Fruit fly (Drosophila melanogaster) whole organism, embryonic: ENCODE data around the gene CG7367.

ENCODE experiments used
- BEAF-32 ChIP-seq: fragments of 200-800 bp; sonication (Bioruptor generic); optimal IDR thresholded peaks from 3 replicates; lab custom pipeline; 2017; ENCODE audit warnings: missing biosample characterization, missing genetic modification characterization, mild to moderate bottlenecking, moderate library complexity, missing genetic modification reagents
- CG10366 ChIP-seq: fragments of 200-800 bp; sonication (Bioruptor generic); IDR thresholded peaks from 2 replicates; pipeline ENCODE4 v1.3.6; 2022; ENCODE audit warnings: missing biosample characterization, missing genetic modification characterization
- CG13424 ChIP-seq: fragments of 200-800 bp; sonication (Bioruptor generic); optimal IDR thresholded peaks from 2 replicates; lab custom pipeline; 2019; ENCODE audit warnings: missing biosample characterization, mild to moderate bottlenecking, missing genetic modification characterization, moderate library complexity
- CG13624 ChIP-seq: fragments of 200-800 bp; sonication (Bioruptor generic); optimal IDR thresholded peaks from 2 replicates; lab custom pipeline; 2016; ENCODE audit warnings: missing biosample characterization, missing genetic modification characterization
- CG14860 ChIP-seq: fragments of 200-800 bp; sonication (Bioruptor generic); IDR thresholded peaks from 3 replicates; pipeline ENCODE4 v1.3.6; 2022; ENCODE audit warnings: missing biosample characterization, missing genetic modification characterization; ENCODE audit not compliant: partially characterized antibody
- CG17328 ChIP-seq: fragments of 200-800 bp; sonication (Bioruptor generic); IDR thresholded peaks from 2 replicates; pipeline ENCODE4 v1.3.6; 2022; ENCODE audit warnings: missing biosample characterization, missing genetic modification characterization
- CG17612 ChIP-seq: fragments of 200-800 bp; sonication (Bioruptor generic); IDR thresholded peaks from 2 replicates; pipeline ENCODE4 v1.3.6; 2022; ENCODE audit warnings: missing biosample characterization, missing genetic modification characterization
- CG2712 ChIP-seq: fragments of 200-800 bp; optimal IDR thresholded peaks from 3 replicates; lab custom pipeline; 2019; ENCODE audit warnings: missing biosample characterization, mild to moderate bottlenecking, missing genetic modification characterization, moderate library complexity
- CG2889 ChIP-seq: fragments of 200-800 bp; sonication (Bioruptor generic); IDR thresholded peaks from 3 replicates; pipeline ENCODE4 v1.3.6; 2022; ENCODE audit warnings: missing biosample characterization, missing genetic modification characterization
- CG3281 ChIP-seq: fragments of 200-800 bp; sonication (Bioruptor generic); optimal IDR thresholded peaks from 3 replicates; lab custom pipeline; 2017; ENCODE audit warnings: missing biosample characterization, mild to moderate bottlenecking, missing genetic modification characterization
- CG3407 ChIP-seq: fragments of 200-800 bp; sonication (Bioruptor generic); optimal IDR thresholded peaks from 2 replicates; lab custom pipeline; 2018; ENCODE audit warnings: missing biosample characterization, mild to moderate bottlenecking, missing genetic modification characterization
- CG3726 ChIP-seq: fragments of 200-800 bp; sonication (Bioruptor generic); IDR thresholded peaks from 3 replicates; pipeline ENCODE4, ENCODE4 v1.3.6; 2022; ENCODE audit warnings: missing biosample characterization, missing genetic modification characterization
- CG5180 ChIP-seq: fragments of 200-800 bp; sonication (Bioruptor generic); optimal IDR thresholded peaks from 3 replicates; lab custom pipeline; 2017; ENCODE audit warnings: missing biosample characterization, missing genetic modification characterization, mild to moderate bottlenecking, moderate library complexity, missing genetic modification reagents
- CG6254 ChIP-seq: fragments of 200-800 bp; sonication (Bioruptor generic); optimal IDR thresholded peaks from 3 replicates; lab custom pipeline; 2017; ENCODE audit warnings: mild to moderate bottlenecking, missing biosample characterization, missing genetic modification reagents, missing genetic modification characterization
- CG6791 ChIP-seq: fragments of 200-800 bp; sonication (Bioruptor generic); IDR thresholded peaks from 3 replicates; pipeline ENCODE4 v1.3.6; 2022; ENCODE audit warnings: missing biosample characterization, missing genetic modification characterization; ENCODE audit not compliant: partially characterized antibody
- CG7556 ChIP-seq: fragments of 200-800 bp; sonication (Bioruptor generic); optimal IDR thresholded peaks from 2 replicates; lab custom pipeline; 2017; ENCODE audit warnings: missing biosample characterization, mild to moderate bottlenecking, missing genetic modification characterization
- CG7839 ChIP-seq: fragments of 200-800 bp; sonication (Bioruptor generic); optimal IDR thresholded peaks from 3 replicates; lab custom pipeline; 2018; ENCODE audit warnings: missing biosample characterization, mild to moderate bottlenecking, missing genetic modification characterization, moderate library complexity
- CG9797 ChIP-seq: fragments of 200-800 bp; sonication (Bioruptor generic); optimal IDR thresholded peaks from 3 replicates; lab custom pipeline; 2018; ENCODE audit warnings: missing biosample characterization, mild to moderate bottlenecking, missing genetic modification characterization
- CG9817 ChIP-seq: fragments of 200-800 bp; sonication (Bioruptor generic); optimal IDR thresholded peaks from 2 replicates; lab custom pipeline; 2018; ENCODE audit warnings: missing biosample characterization, mild to moderate bottlenecking, missing genetic modification characterization, moderate library complexity
- Deaf1 ChIP-seq: fragments of 200-800 bp; optimal IDR thresholded peaks from 3 replicates; lab custom pipeline; 2019; ENCODE audit warnings: missing biosample characterization, mild to moderate bottlenecking, missing genetic modification characterization, moderate library complexity
- Dll ChIP-seq: fragments of 200-800 bp; sonication (Bioruptor generic); IDR thresholded peaks from 4 replicates; pipeline ENCODE4 v1.3.6; 2022; ENCODE audit warnings: missing biosample characterization, missing genetic modification characterization; ENCODE audit not compliant: partially characterized antibody
- Dp ChIP-seq: fragments of 200-800 bp; sonication (Bioruptor generic); optimal IDR thresholded peaks from 2 replicates; lab custom pipeline; 2018; ENCODE audit warnings: missing biosample characterization, mild to moderate bottlenecking, missing genetic modification characterization, moderate library complexity
- Fer1 ChIP-seq: fragments of 200-800 bp; sonication (Bioruptor generic); optimal IDR thresholded peaks from 2 replicates; lab custom pipeline; 2017; ENCODE audit warnings: missing biosample characterization, mild to moderate bottlenecking, missing genetic modification characterization
- HLHmδ ChIP-seq: fragments of 200-800 bp; sonication (Bioruptor generic); optimal IDR thresholded peaks from 2 replicates; lab custom pipeline; 2018; ENCODE audit warnings: missing biosample characterization, mild to moderate bottlenecking, missing genetic modification characterization, moderate library complexity
- Jarid2 ChIP-seq: fragments of 200-800 bp; sonication (Bioruptor generic); optimal IDR thresholded peaks from 3 replicates; lab custom pipeline; 2017; ENCODE audit warnings: mild to moderate bottlenecking, missing biosample characterization, missing genetic modification reagents, missing genetic modification characterization
- Mad ChIP-seq: fragments of 200-800 bp; sonication (Bioruptor generic); optimal IDR thresholded peaks from 2 replicates; lab custom pipeline; 2016; ENCODE audit warnings: missing biosample characterization, missing genetic modification characterization
- Scr ChIP-seq: fragments of 200-800 bp; sonication (Bioruptor generic); IDR thresholded peaks from 2 replicates; pipeline ENCODE4 v1.3.6; 2022; ENCODE audit warnings: missing biosample characterization, missing genetic modification characterization; ENCODE audit not compliant: partially characterized antibody
- Taf1 ChIP-seq: fragments of 200-800 bp; sonication (Bioruptor generic); IDR thresholded peaks from 2 replicates; pipeline ENCODE4 v1.3.6; 2022; ENCODE audit warnings: missing biosample characterization, missing genetic modification characterization
- Xbp1 ChIP-seq: fragments of 200-800 bp; sonication (Bioruptor generic); optimal IDR thresholded peaks from 3 replicates; lab custom pipeline; 2016; ENCODE audit warnings: missing biosample characterization, mild to moderate bottlenecking, missing genetic modification characterization
- amos ChIP-seq: fragments of 200-800 bp; sonication (Bioruptor generic); IDR thresholded peaks from 2 replicates; pipeline ENCODE4 v1.3.6; 2022; ENCODE audit warnings: missing biosample characterization, missing genetic modification characterization; ENCODE audit not compliant: partially characterized antibody
- ap ChIP-seq: fragments of 200-800 bp; sonication (Bioruptor generic); IDR thresholded peaks from 2 replicates; pipeline ENCODE4 v1.3.6; 2022; ENCODE audit warnings: missing biosample characterization, missing genetic modification characterization
- chinmo ChIP-seq: fragments of 200-800 bp; sonication (Bioruptor generic); IDR thresholded peaks from 4 replicates; pipeline ENCODE4 v1.3.6; 2022; ENCODE audit warnings: missing biosample characterization, missing genetic modification characterization; ENCODE audit not compliant: partially characterized antibody
- croc ChIP-seq: fragments of 200-800 bp; sonication (Bioruptor generic); conservative IDR thresholded peaks from 3 replicates; pipeline ENCODE4 v1.3.6; 2022; ENCODE audit warnings: missing biosample characterization, missing genetic modification characterization
- esg ChIP-seq: fragments of 200-800 bp; sonication (Bioruptor generic); conservative IDR thresholded peaks from 2 replicates; pipeline ENCODE4 v1.3.6; 2022; ENCODE audit warnings: missing biosample characterization, missing genetic modification characterization
- ewg ChIP-seq: fragments of 200-800 bp; sonication (Bioruptor generic); optimal IDR thresholded peaks from 3 replicates; lab custom pipeline; 2017; ENCODE audit warnings: mild to moderate bottlenecking, missing biosample characterization, missing genetic modification reagents, missing genetic modification characterization
- luna ChIP-seq: fragments of 200-800 bp; sonication (Bioruptor generic); optimal IDR thresholded peaks from 2 replicates; lab custom pipeline; 2016; ENCODE audit warnings: missing biosample characterization, missing genetic modification characterization
- maf-S ChIP-seq: fragments of 200-800 bp; sonication (Bioruptor generic); optimal IDR thresholded peaks from 2 replicates; lab custom pipeline; 2016; ENCODE audit warnings: missing biosample characterization, missing genetic modification characterization
- mam ChIP-seq: fragments of 200-800 bp; sonication (Bioruptor generic); optimal IDR thresholded peaks from 3 replicates; lab custom pipeline; 2016; ENCODE audit warnings: missing biosample characterization, missing genetic modification characterization
- nerfin-2 ChIP-seq: fragments of 200-800 bp; sonication (Bioruptor generic); IDR thresholded peaks from 2 replicates; pipeline ENCODE4 v1.3.6; 2022; ENCODE audit warnings: missing biosample characterization, missing genetic modification characterization; ENCODE audit not compliant: partially characterized antibody
- onecut ChIP-seq: fragments of 200-800 bp; sonication (Bioruptor generic); IDR thresholded peaks from 2 replicates; pipeline ENCODE4 v1.3.6; 2022; ENCODE audit warnings: missing biosample characterization, missing genetic modification characterization
- pfk ChIP-seq: fragments of 200-800 bp; sonication (Bioruptor generic); optimal IDR thresholded peaks from 2 replicates; lab custom pipeline; 2018; ENCODE audit warnings: missing biosample characterization, mild to moderate bottlenecking, missing genetic modification characterization, moderate library complexity
- rib ChIP-seq: fragments of 200-800 bp; sonication (Bioruptor generic); IDR thresholded peaks from 2 replicates; pipeline ENCODE4 v1.3.6; 2022; ENCODE audit warnings: missing biosample characterization, missing genetic modification characterization
- sd ChIP-seq: fragments of 200-800 bp; sonication (Bioruptor generic); optimal IDR thresholded peaks from 3 replicates; lab custom pipeline; 2018; ENCODE audit warnings: missing biosample characterization, mild to moderate bottlenecking, missing genetic modification characterization, moderate library complexity
- sens ChIP-seq: fragments of 200-800 bp; sonication (Bioruptor generic); peaks from one replicate; lab custom pipeline; 2016; ENCODE audit warnings: missing biosample characterization, missing genetic modification characterization
- sima ChIP-seq: fragments of 200-800 bp; sonication (Bioruptor generic); optimal IDR thresholded peaks from 2 replicates; lab custom pipeline; 2016; ENCODE audit warnings: missing biosample characterization, missing genetic modification characterization
- stwl ChIP-seq: fragments of 200-800 bp; sonication (Bioruptor generic); optimal IDR thresholded peaks from 3 replicates; lab custom pipeline; 2018; ENCODE audit warnings: missing biosample characterization, mild to moderate bottlenecking, missing genetic modification characterization, moderate library complexity
- unc-4 ChIP-seq: fragments of 200-800 bp; sonication (Bioruptor generic); IDR thresholded peaks from 2 replicates; pipeline ENCODE4 v1.3.6; 2022; ENCODE audit warnings: missing biosample characterization, missing genetic modification characterization; ENCODE audit not compliant: partially characterized antibody
- vnd ChIP-seq: fragments of 200-800 bp; sonication (Bioruptor generic); IDR thresholded peaks from 3 replicates; pipeline ENCODE4 v1.3.6; 2022; ENCODE audit warnings: missing biosample characterization, missing genetic modification characterization; ENCODE audit not compliant: partially characterized antibody
- yki ChIP-seq: fragments of >200 bp; optimal IDR thresholded peaks from 3 replicates; lab custom pipeline; 2018
- zen ChIP-seq: fragments of 200-800 bp; sonication (Bioruptor generic); optimal IDR thresholded peaks from 3 replicates; lab custom pipeline; 2018; ENCODE audit warnings: missing biosample characterization, mild to moderate bottlenecking, missing genetic modification characterization, moderate library complexity

The CG7367 gene

dm6 chr2L:8004072-8004471 is 35.5 kb downstream of the CG7367 start, which contains the start of gene Wwox (continued):
- TF ChIP-seq Dll (GFP tag; lab: Robert Waterston, UW) (peak; percentile 78), CG2712 (tag; lab: Kevin White, UChicago) (no peak), nerfin-2 (GFP tag; lab: Robert Waterston, UW) (peak; percentile 46; the same call in 1 of the 2 replicates), CG3407 (GFP tag; lab: Kevin White, UChicago) (no peak), pfk (GFP tag; lab: Kevin White, UChicago) (no peak), sd (no peak), CG9817 (no peak), CG10366 (GFP tag; lab: Robert Waterston, UW) (no peak), Fer1 (GFP tag; lab: Kevin White, UChicago) (no peak), onecut (GFP tag; lab: Robert Waterston, UW) (no peak), chinmo (GFP tag; lab: Robert Waterston, UW) (peak; percentile 87), Deaf1 (tag; lab: Kevin White, UChicago) (no peak), CG3726 (GFP tag; lab: Robert Waterston, UW) (no peak), Jarid2 (GFP tag; lab: Kevin White, UChicago) (no peak), sens (GFP tag; lab: Kevin White, UChicago) (no peak), mam (GFP tag; lab: Kevin White, UChicago) (no peak), rib (no peak), CG17612 (GFP tag; lab: Robert Waterston, UW) (no peak), ap (no peak), CG13624 (GFP tag; lab: Kevin White, UChicago) (no peak), unc-4 (GFP tag; lab: Robert Waterston, UW) (peak; percentile 69), CG7556 (GFP tag; lab: Kevin White, UChicago) (no peak), CG6791 (GFP tag; lab: Robert Waterston, UW) (peak; percentile 39; the same call in 2 of the 3 replicates), maf-S (GFP tag; lab: Kevin White, UChicago) (no peak), CG17328 (GFP tag; lab: Robert Waterston, UW) (no peak), CG2889 (GFP tag; lab: Robert Waterston, UW) (no peak), CG13424 (tag; lab: Kevin White, UChicago) (no peak), Xbp1 (GFP tag; lab: Kevin White, UChicago) (no peak), Taf1 (GFP tag; lab: Robert Waterston, UW) (no peak), stwl (tag; lab: Kevin White, UChicago) (peak; percentile 22), amos (GFP tag; lab: Robert Waterston, UW) (peak; percentile 50; the same call in 1 of the 2 replicates), vnd (GFP tag; lab: Robert Waterston, UW) (peak; percentile 28; the same call in 1 of the 3 replicates), esg (GFP tag; lab: Robert Waterston, UW) (no peak), CG9797 (GFP tag; lab: Kevin White, UChicago) (no peak), croc (GFP tag; lab: Robert Waterston, UW) (no peak), BEAF-32 (GFP tag; lab: Kevin White, UChicago) (peak; percentile 53), yki (lab: Kevin White, UChicago) (no peak), sima (no peak), Dp (GFP tag; lab: Kevin White, UChicago) (peak; percentile 77), HLHmδ (GFP tag; lab: Kevin White, UChicago) (no peak), CG14860 (GFP tag; lab: Robert Waterston, UW) (no peak), CG5180 (GFP tag; lab: Kevin White, UChicago) (no peak), CG6254 (GFP tag; lab: Kevin White, UChicago) (no peak), Mad (GFP tag; lab: Kevin White, UChicago) (no peak), luna (GFP tag; lab: Kevin White, UChicago) (no peak), CG3281 (no peak), zen (no peak), ewg (GFP tag; lab: Kevin White, UChicago) (no peak), Scr (peak; percentile 63), CG7839 (no peak)
